Worm (Caenorhabditis elegans) whole organism, late embryonic: ENCODE results near the gene C06C6.9.

Experiments
- pha-4 ChIP-seq: fragments of 150-350 bp; optimal IDR thresholded peaks from 2 replicates; lab custom pipeline; 2018; ENCODE audit warnings: missing biosample characterization, missing genetic modification reagents, missing genetic modification characterization
- rnt-1 ChIP-seq: sonication (generic microtip); optimal IDR thresholded peaks from 2 replicates; lab custom pipeline; 2016; ENCODE audit warnings: missing genetic modification characterization, missing compliant biosample characterization
- unc-3 ChIP-seq, 2 experiments: fragments of 200-800 bp in 1 of 2; sonication (Bioruptor generic) in 1 of 2; sonication (generic microtip) in 1 of 2; conservative IDR thresholded peaks in 1 of 2; optimal IDR thresholded peaks in 1 of 2; 2 replicates each; pipeline versions ENCODE4 v1.3.6 to Lab custom; 2016 to 2022; ENCODE audit warnings: missing compliant biosample characterization in 2 of 2, missing genetic modification characterization in 2 of 2, missing genetic modification reagents in 1 of 2
- unc-55 ChIP-seq: sonication (generic microtip); optimal IDR thresholded peaks from 2 replicates; lab custom pipeline; 2017; ENCODE audit warnings: missing biosample characterization, missing genetic modification reagents, missing genetic modification characterization

DNA sequence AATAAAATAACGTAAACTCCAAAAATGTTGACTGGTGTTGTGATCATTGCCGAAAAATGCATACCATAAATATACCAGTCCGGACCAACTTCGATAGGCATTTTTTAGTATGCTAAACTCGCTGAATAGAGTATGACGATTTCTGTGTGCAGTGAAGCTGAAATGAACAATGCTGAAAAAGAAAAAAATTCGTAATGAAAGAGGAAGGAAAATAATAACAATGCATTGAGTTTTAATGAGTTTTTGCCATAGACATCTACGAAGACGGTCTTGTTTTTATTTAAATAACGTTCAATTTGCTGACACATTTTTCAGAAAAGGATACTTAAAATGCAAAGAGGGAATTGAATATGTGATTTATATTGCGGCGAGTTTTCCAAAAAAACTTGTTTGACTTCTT, 29.0 kb downstream of the C06C6.9 start, which contains the start of gene sri-1:
- no peak for TF ChIP-seq pha-4 (tag; lab: Kevin White, UChicago)
- TF ChIP-seq rnt-1 (tag; lab: Kevin White, UChicago): no peak
- TF ChIP-seq unc-3 (GFP tag; conservative IDR thresholded peaks at IDR 0.05; lab: Robert Waterston, UW): no peak
- no peak for TF ChIP-seq unc-3 (tag; optimal IDR thresholded peaks at IDR 0.05; lab: Kevin White, UChicago)
- no peak for TF ChIP-seq unc-55 (GFP tag; lab: Kevin White, UChicago)
